Fruit fly (Drosophila melanogaster) whole organism, embryonic: Measurements from ENCODE around the gene Nprl3.

Experiments
- Aef1 ChIP-seq: fragments of 200-800 bp; sonication (Bioruptor generic); IDR thresholded peaks from 3 replicates; pipeline ENCODE4 v1.3.6; 2022; ENCODE audit warnings: missing biosample characterization, missing genetic modification characterization
- BEAF-32 ChIP-seq: fragments of 200-800 bp; sonication (Bioruptor generic); optimal IDR thresholded peaks from 3 replicates; lab custom pipeline; 2017; ENCODE audit warnings: missing biosample characterization, missing genetic modification characterization, mild to moderate bottlenecking, moderate library complexity, missing genetic modification reagents
- CG10209 ChIP-seq: fragments of 200-800 bp; sonication (Bioruptor generic); optimal IDR thresholded peaks from 3 replicates; lab custom pipeline; 2017; ENCODE audit warnings: missing biosample characterization, mild to moderate bottlenecking, missing genetic modification characterization, missing genetic modification reagents
- CG10462 ChIP-seq: fragments of 200-800 bp; sonication (Bioruptor generic); optimal IDR thresholded peaks from 2 replicates; lab custom pipeline; 2016; ENCODE audit warnings: missing biosample characterization, missing genetic modification characterization
- CG11456 ChIP-seq: fragments of 200-800 bp; sonication (Bioruptor generic); IDR thresholded peaks from 3 replicates; pipeline ENCODE4 v1.3.6; 2022; ENCODE audit warnings: missing biosample characterization, missing genetic modification characterization
- CG1233 ChIP-seq: fragments of 200-800 bp; sonication (Bioruptor generic); optimal IDR thresholded peaks from 4 replicates; lab custom pipeline; 2018; ENCODE audit warnings: missing biosample characterization, mild to moderate bottlenecking, missing genetic modification characterization
- CG13123 ChIP-seq: fragments of 200-800 bp; sonication (Bioruptor generic); optimal IDR thresholded peaks from 2 replicates; lab custom pipeline; 2016; ENCODE audit warnings: missing biosample characterization, missing genetic modification characterization
- CG13296 ChIP-seq: fragments of 200-800 bp; sonication (Bioruptor generic); optimal IDR thresholded peaks from 3 replicates; lab custom pipeline; 2018; ENCODE audit warnings: missing biosample characterization, mild to moderate bottlenecking, missing genetic modification characterization
- CG15514 ChIP-seq: fragments of 200-800 bp; sonication (Bioruptor generic); optimal IDR thresholded peaks from 3 replicates; lab custom pipeline; 2017; ENCODE audit warnings: missing biosample characterization, missing genetic modification characterization, mild to moderate bottlenecking, moderate library complexity, missing genetic modification reagents
- CG17385 ChIP-seq: fragments of 200-800 bp; sonication (Bioruptor generic); optimal IDR thresholded peaks from 3 replicates; lab custom pipeline; 2018; ENCODE audit warnings: missing biosample characterization, mild to moderate bottlenecking, missing genetic modification characterization
- CG30403 ChIP-seq: fragments of 200-800 bp; sonication (Bioruptor generic); optimal IDR thresholded peaks from 3 replicates; lab custom pipeline; 2016; ENCODE audit warnings: missing biosample characterization, missing genetic modification characterization
- CG31388 ChIP-seq: fragments of 200-800 bp; sonication (Bioruptor generic); optimal IDR thresholded peaks from 2 replicates; lab custom pipeline; 2016; ENCODE audit warnings: missing biosample characterization, missing genetic modification characterization
- CG31441 ChIP-seq: fragments of 200-800 bp; sonication (Bioruptor generic); IDR thresholded peaks from 2 replicates; pipeline ENCODE4 v1.3.6; 2022; ENCODE audit warnings: missing biosample characterization, missing genetic modification characterization
- CG3163 ChIP-seq: fragments of 200-800 bp; sonication (Bioruptor generic); optimal IDR thresholded peaks from 3 replicates; lab custom pipeline; 2016; ENCODE audit warnings: missing biosample characterization, missing genetic modification characterization
- CG5180 ChIP-seq: fragments of 200-800 bp; sonication (Bioruptor generic); optimal IDR thresholded peaks from 3 replicates; lab custom pipeline; 2017; ENCODE audit warnings: missing biosample characterization, missing genetic modification characterization, mild to moderate bottlenecking, moderate library complexity, missing genetic modification reagents
- CG5953 ChIP-seq: fragments of 200-800 bp; sonication (Bioruptor generic); IDR thresholded peaks from 2 replicates; pipeline ENCODE4 v1.3.6; 2022; ENCODE audit warnings: missing biosample characterization, missing genetic modification characterization
- CG6175 ChIP-seq: fragments of 200-800 bp; sonication (Bioruptor generic); IDR thresholded peaks from 3 replicates; pipeline ENCODE4 v1.3.6; 2022; ENCODE audit warnings: missing biosample characterization, missing genetic modification characterization
- Chrac-16 ChIP-seq: fragments of 200-800 bp; sonication (Bioruptor generic); optimal IDR thresholded peaks from 3 replicates; lab custom pipeline; 2016; ENCODE audit warnings: missing biosample characterization, missing genetic modification characterization
- D19B ChIP-seq: fragments of 200-800 bp; sonication (Bioruptor generic); optimal IDR thresholded peaks from 2 replicates; lab custom pipeline; 2017; ENCODE audit warnings: missing biosample characterization, mild to moderate bottlenecking, missing genetic modification characterization
- Doc2 ChIP-seq: fragments of 200-800 bp; sonication (Bioruptor generic); IDR thresholded peaks from 2 replicates; pipeline ENCODE4 v1.3.6; 2022; ENCODE audit warnings: missing biosample characterization, missing genetic modification characterization
- Drgx ChIP-seq: fragments of 200-800 bp; sonication (Bioruptor generic); IDR thresholded peaks from 2 replicates; pipeline ENCODE4 v1.3.6; 2022; ENCODE audit warnings: missing biosample characterization, missing genetic modification characterization
- Eip74EF ChIP-seq, 2 experiments: fragments of 200-800 bp in 1 of 2; fragments of >200 bp in 1 of 2; sonication (Bioruptor generic) in 1 of 2; optimal IDR thresholded peaks; 2 replicates each; lab custom pipeline; 2017 to 2019; ENCODE audit warnings: missing biosample characterization in 2 of 2, missing genetic modification characterization in 2 of 2, mild to moderate bottlenecking in 1 of 2, moderate library complexity in 1 of 2
- Ets97D ChIP-seq: fragments of 200-800 bp; sonication (Bioruptor generic); optimal IDR thresholded peaks from 3 replicates; lab custom pipeline; 2016; ENCODE audit warnings: missing biosample characterization, missing genetic modification characterization
- H2.0 ChIP-seq: fragments of 200-800 bp; sonication (Bioruptor generic); IDR thresholded peaks from 2 replicates; pipeline ENCODE4 v1.3.6; 2022; ENCODE audit warnings: missing biosample characterization, missing genetic modification characterization
- HLHmδ ChIP-seq: fragments of 200-800 bp; sonication (Bioruptor generic); optimal IDR thresholded peaks from 2 replicates; lab custom pipeline; 2018; ENCODE audit warnings: missing biosample characterization, mild to moderate bottlenecking, missing genetic modification characterization, moderate library complexity
- Hand ChIP-seq: fragments of 200-800 bp; sonication (Bioruptor generic); optimal IDR thresholded peaks from 2 replicates; lab custom pipeline; 2017; ENCODE audit warnings: mild to moderate bottlenecking, missing biosample characterization, missing genetic modification reagents, missing genetic modification characterization
- Hr78 ChIP-seq, 2 experiments: fragments of 200-800 bp in 1 of 2; fragments of >200 bp in 1 of 2; sonication (Bioruptor generic) in 1 of 2; optimal IDR thresholded peaks; 2 replicates each; lab custom pipeline; 2017 to 2019; ENCODE audit warnings: missing biosample characterization in 2 of 2, missing genetic modification characterization in 2 of 2, mild to moderate bottlenecking in 1 of 2, moderate library complexity in 1 of 2
- Hsf ChIP-seq: fragments of 200-800 bp; sonication (Bioruptor generic); optimal IDR thresholded peaks from 3 replicates; lab custom pipeline; 2016; ENCODE audit warnings: missing biosample characterization, missing genetic modification characterization
- Lhr ChIP-seq: fragments of 200-800 bp; sonication (Bioruptor generic); optimal IDR thresholded peaks from 3 replicates; lab custom pipeline; 2017; ENCODE audit warnings: mild to moderate bottlenecking, missing biosample characterization, missing genetic modification reagents, missing genetic modification characterization
- Meics ChIP-seq: fragments of 200-800 bp; sonication (Bioruptor generic); optimal IDR thresholded peaks from 2 replicates; lab custom pipeline; 2017; ENCODE audit warnings: missing biosample characterization, mild to moderate bottlenecking, missing genetic modification characterization
- NK7.1 ChIP-seq: fragments of 200-800 bp; sonication (Bioruptor generic); optimal IDR thresholded peaks from 3 replicates; lab custom pipeline; 2016; ENCODE audit warnings: missing biosample characterization, missing genetic modification characterization
- PHDP ChIP-seq: fragments of 200-800 bp; sonication (Bioruptor generic); optimal IDR thresholded peaks from 3 replicates; lab custom pipeline; 2018; ENCODE audit warnings: missing biosample characterization, mild to moderate bottlenecking, missing genetic modification characterization, moderate library complexity
- Sox100B ChIP-seq: fragments of 200-800 bp; sonication (Bioruptor generic); optimal IDR thresholded peaks from 3 replicates; lab custom pipeline; 2018; ENCODE audit warnings: missing biosample characterization, mild to moderate bottlenecking, missing genetic modification characterization
- Tbp ChIP-seq: fragments of >200 bp; optimal IDR thresholded peaks from 2 replicates; lab custom pipeline; 2018; ENCODE audit warnings: missing biosample characterization, missing genetic modification characterization
- Trl ChIP-seq, 3 experiments: fragments of >200 bp in 2 of 3; fragments of 200-800 bp in 1 of 3; sonication (Bioruptor generic) in 1 of 3; optimal IDR thresholded peaks; 2 replicates in 1 of 3; 3 replicates in 2 of 3; lab custom pipeline; 2016 to 2017; ENCODE audit warnings: missing biosample characterization in 1 of 3, missing genetic modification characterization in 1 of 3
- Xbp1 ChIP-seq: fragments of 200-800 bp; sonication (Bioruptor generic); optimal IDR thresholded peaks from 3 replicates; lab custom pipeline; 2016; ENCODE audit warnings: missing biosample characterization, mild to moderate bottlenecking, missing genetic modification characterization
- Xrp1 ChIP-seq: fragments of 200-800 bp; sonication (Bioruptor generic); IDR thresholded peaks from 2 replicates; pipeline ENCODE4 v1.3.6; 2022; ENCODE audit warnings: missing biosample characterization, missing genetic modification characterization
- ara ChIP-seq: fragments of 200-800 bp; sonication (Bioruptor generic); IDR thresholded peaks from 2 replicates; pipeline ENCODE4 v1.3.6; 2022; ENCODE audit warnings: missing biosample characterization, missing genetic modification characterization
- cad ChIP-seq: fragments of >200 bp; optimal IDR thresholded peaks from 2 replicates; lab custom pipeline; 2017; ENCODE audit warnings: missing biosample characterization, missing genetic modification characterization
- chif ChIP-seq, 2 experiments: fragments of 200-800 bp; sonication (Bioruptor generic); optimal IDR thresholded peaks; 3 replicates each; lab custom pipeline; 2016; ENCODE audit warnings: missing biosample characterization in 2 of 2, missing genetic modification characterization in 2 of 2
- danr ChIP-seq: fragments of 200-800 bp; sonication (Bioruptor generic); IDR thresholded peaks from 2 replicates; pipeline ENCODE4 v1.3.6; 2022; ENCODE audit warnings: missing biosample characterization, missing genetic modification characterization
- jigr1 ChIP-seq: fragments of 200-800 bp; sonication (Bioruptor generic); IDR thresholded peaks from 3 replicates; pipeline ENCODE4 v1.3.6; 2022; ENCODE audit warnings: missing biosample characterization, missing genetic modification characterization
- knrl ChIP-seq: fragments of 200-800 bp; sonication (Bioruptor generic); IDR thresholded peaks from 3 replicates; pipeline ENCODE4 v1.3.6; 2022; ENCODE audit warnings: missing biosample characterization, missing genetic modification characterization; ENCODE audit not compliant: partially characterized antibody
- luna ChIP-seq: fragments of 200-800 bp; sonication (Bioruptor generic); optimal IDR thresholded peaks from 2 replicates; lab custom pipeline; 2016; ENCODE audit warnings: missing biosample characterization, missing genetic modification characterization
- pb ChIP-seq: fragments of 200-800 bp; sonication (Bioruptor generic); optimal IDR thresholded peaks from 3 replicates; lab custom pipeline; 2016; ENCODE audit warnings: missing biosample characterization, missing genetic modification characterization
- sc ChIP-seq, 3 experiments: fragments of >200 bp in 2 of 3; fragments of 200-800 bp in 1 of 3; sonication (Bioruptor generic) in 1 of 3; optimal IDR thresholded peaks; 2 replicates in 2 of 3; 3 replicates in 1 of 3; lab custom pipeline; 2017; ENCODE audit warnings: mild to moderate bottlenecking in 1 of 3, missing biosample characterization in 1 of 3, missing genetic modification characterization in 1 of 3, missing genetic modification reagents in 1 of 3
- sr ChIP-seq: fragments of 200-800 bp; sonication (Bioruptor generic); IDR thresholded peaks from 3 replicates; pipeline ENCODE4 v1.3.6; 2022; ENCODE audit warnings: missing biosample characterization, missing genetic modification characterization
- tap ChIP-seq: fragments of 200-800 bp; optimal IDR thresholded peaks from 3 replicates; lab custom pipeline; 2019; ENCODE audit warnings: missing biosample characterization, mild to moderate bottlenecking, missing genetic modification characterization, moderate library complexity
- tgo ChIP-seq: fragments of 200-800 bp; sonication (Bioruptor generic); IDR thresholded peaks from 3 replicates; pipeline ENCODE4 v1.3.6; 2022; ENCODE audit warnings: missing biosample characterization, missing genetic modification characterization

Gene Nprl3

DNA sequence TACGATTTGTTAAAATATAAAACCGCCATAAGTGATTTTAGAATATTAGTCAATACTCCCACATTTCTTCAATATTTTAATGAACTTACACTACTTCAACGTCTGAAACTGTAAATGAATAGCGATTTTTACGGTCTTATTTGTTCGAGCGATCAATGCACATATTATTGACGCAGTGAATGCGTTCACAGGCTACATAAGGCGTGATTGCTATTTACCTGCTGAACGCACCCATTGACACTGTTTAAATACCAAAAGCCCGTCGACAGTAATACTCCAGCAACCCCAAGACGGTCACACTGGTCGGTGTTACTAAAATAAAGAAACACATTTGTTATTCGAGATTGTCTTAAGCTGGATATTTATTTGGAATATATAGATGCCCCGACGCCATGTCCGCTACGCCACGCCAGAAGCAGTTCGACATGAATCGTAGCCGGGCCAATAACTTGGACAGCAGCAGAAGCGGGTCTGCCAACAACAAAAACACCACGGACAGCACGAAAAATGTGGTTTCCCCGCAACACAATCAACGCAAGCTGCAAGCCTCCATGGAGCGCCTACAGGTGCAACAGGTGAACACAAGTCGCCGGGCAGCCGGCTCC is 49.4 kb upstream of the Nprl3 start, which contains the start of gene CG6833:
TSS of gene CG6833 (plus strand) at position 263 of the 605 bp plus-strand sequence.
- TF ChIP-seq H2.0 (GFP tag; lab: Robert Waterston, UW) (peak; percentile 81), Hr78 (GFP tag; optimal IDR thresholded peaks at IDR 0.05; lab: Kevin White, UChicago) (no peak), Meics (GFP tag; lab: Kevin White, UChicago) (peak; percentile 67), cad (GFP tag; lab: Kevin White, UChicago) (no peak), CG10462 (GFP tag; lab: Kevin White, UChicago) (no peak), CG31441 (GFP tag; lab: Robert Waterston, UW) (peak; percentile 100), HLHmδ (GFP tag; lab: Kevin White, UChicago) (no peak), Drgx (GFP tag; lab: Robert Waterston, UW) (peak; percentile 57), CG31388 (GFP tag; lab: Kevin White, UChicago) (peak; percentile 23), jigr1 (GFP tag; lab: Robert Waterston, UW) (0 out of 3 replicates have a peak, but pooled peaks have one; percentile 24), CG5953 (GFP tag; lab: Robert Waterston, UW) (peak; percentile 59; the same call in 1 of the 2 replicates), Doc2 (no peak), Xbp1 (peak; percentile 85), CG5180 (no peak), Xrp1 (GFP tag; lab: Robert Waterston, UW) (peak; percentile 80), CG10209 (peak; percentile 39), Trl (optimal IDR thresholded peaks at IDR 0.05; lab: Kevin White, UChicago) (no peak), Trl (GFP tag; optimal IDR thresholded peaks at IDR 0.05; lab: Kevin White, UChicago) (peak; percentile 76), CG30403 (GFP tag; lab: Kevin White, UChicago) (peak; percentile 76), CG13296 (peak; percentile 41), sc (optimal IDR thresholded peaks at IDR 0.05; lab: Kevin White, UChicago) (no peak), sc (GFP tag; optimal IDR thresholded peaks at IDR 0.05; lab: Kevin White, UChicago) (no peak), CG17385 (GFP tag; lab: Kevin White, UChicago) (no peak), Sox100B (no peak), Hand (GFP tag; lab: Kevin White, UChicago) (no peak), BEAF-32 (GFP tag; lab: Kevin White, UChicago) (peak; percentile 32), knrl (no peak), danr (GFP tag; lab: Robert Waterston, UW) (peak; percentile 60), CG6175 (GFP tag; lab: Robert Waterston, UW) (0 out of 3 replicates have a peak, but pooled peaks have one; percentile 62), pb (GFP tag; lab: Kevin White, UChicago) (peak; percentile 77), Chrac-16 (GFP tag; lab: Kevin White, UChicago) (peak; percentile 51), NK7.1 (peak; percentile 78), CG11456 (GFP tag; lab: Robert Waterston, UW) (peak; percentile 89), tgo (GFP tag; lab: Robert Waterston, UW) (peak; percentile 72), chif (GFP tag; optimal IDR thresholded peaks at IDR 0.05; lab: Kevin White, UChicago) (peak; percentile 60 to 72), D19B (no peak), Hsf (peak; percentile 79), Lhr (peak; percentile 13), luna (GFP tag; lab: Kevin White, UChicago) (peak; percentile 57), tap (tag; lab: Kevin White, UChicago) (no peak), PHDP (tag; lab: Kevin White, UChicago) (peak; percentile 10), Tbp (GFP tag; lab: Kevin White, UChicago) (no peak), Eip74EF (GFP tag; optimal IDR thresholded peaks at IDR 0.05; lab: Kevin White, UChicago) (no peak), CG15514 (GFP tag; lab: Kevin White, UChicago) (peak; percentile 69), CG3163 (GFP tag; lab: Kevin White, UChicago) (peak; percentile 51), CG1233 (GFP tag; lab: Kevin White, UChicago) (peak; percentile 57), ara (GFP tag; lab: Robert Waterston, UW) (peak; percentile 61; the same call in 1 of the 2 replicates), CG13123 (GFP tag; lab: Kevin White, UChicago) (peak; percentile 29), sr (GFP tag; lab: Robert Waterston, UW) (peak; percentile 53; the same call in 1 of the 3 replicates), Aef1 (GFP tag; lab: Robert Waterston, UW) (peak; percentile 76), Ets97D (GFP tag; lab: Kevin White, UChicago) (peak; percentile 64)
